Fruit fly (Drosophila melanogaster): ENCODE results near the gene CG10903.

CG10903 gene

DNA sequence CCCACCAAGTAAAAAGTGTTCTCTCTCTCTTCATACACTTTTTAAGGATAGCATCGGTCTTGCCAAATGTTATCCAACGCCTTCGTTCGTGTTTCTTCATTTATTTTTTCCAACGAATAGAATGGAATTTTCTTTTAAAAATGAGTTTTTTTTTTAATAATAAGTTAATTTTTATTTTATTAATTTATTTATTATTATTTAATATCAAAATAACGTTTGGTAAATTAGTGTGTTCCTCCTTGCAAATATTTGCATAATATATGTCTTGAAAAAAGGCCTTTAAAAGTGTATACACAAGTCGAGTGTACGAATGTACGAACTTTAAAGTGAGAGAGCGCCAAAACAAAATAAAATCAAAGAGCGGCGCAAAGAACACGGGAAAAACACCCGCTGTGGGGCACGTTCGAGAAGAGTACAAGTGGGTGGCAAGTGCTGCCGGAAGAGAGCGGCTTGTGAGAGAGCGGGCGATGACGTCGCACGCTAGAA, 3.0 kb upstream of the CG10903 start (continued):
- TF ChIP-seq CG9932 (GFP tag; IDR thresholded peaks at IDR 0.05) (peak; percentile 73), shn (GFP tag; optimal IDR thresholded peaks at IDR 0.05) (peak; percentile 1), CG9609 (GFP tag; optimal IDR thresholded peaks at IDR 0.05) (peak; percentile 44), ap (GFP tag; IDR thresholded peaks at IDR 0.05) (peak; percentile 56), CG11247 (GFP tag; IDR thresholded peaks at IDR 0.05) (peak; percentile 48; the same call in 1 of the 2 replicates), dpn (GFP tag; optimal IDR thresholded peaks at IDR 0.05) (peak in 1 of 2 experiments; percentile 89), gcm (GFP tag; optimal IDR thresholded peaks at IDR 0.05) (peak; percentile 93), chif (GFP tag; optimal IDR thresholded peaks at IDR 0.05) (peak in 1 of 2 experiments; percentile 35), Awh (GFP tag; IDR thresholded peaks at IDR 0.05) (peak; percentile 61), Xbp1 (GFP tag; optimal IDR thresholded peaks at IDR 0.05) (peak; percentile 86), stwl (tag; optimal IDR thresholded peaks at IDR 0.05) (no peak), Ssrp (tag; optimal IDR thresholded peaks at IDR 0.05) (peak; percentile 93), CG18599 (GFP tag; optimal IDR thresholded peaks at IDR 0.05) (peak; percentile 91), CG14014 (GFP tag; IDR thresholded peaks at IDR 0.05) (peak; percentile 79), cato (GFP tag; optimal IDR thresholded peaks at IDR 0.05; ENCODE audit: borderline replicate concordance) (peak; percentile 77), tin (GFP tag; optimal IDR thresholded peaks at IDR 0.05) (peak; percentile 60), CG5953 (GFP tag; IDR thresholded peaks at IDR 0.05) (peak; percentile 67), D19B (GFP tag; optimal IDR thresholded peaks at IDR 0.05) (peak; percentile 19), Hand (GFP tag; optimal IDR thresholded peaks at IDR 0.05) (peak; percentile 91), Med (GFP tag) (peak; percentile 77), CG14667 (GFP tag; IDR thresholded peaks at IDR 0.05) (peak; percentile 61), psq (GFP tag; optimal IDR thresholded peaks at IDR 0.05) (peak; percentile 48), CG18764 (GFP tag; optimal IDR thresholded peaks at IDR 0.05) (no peak), Usf (GFP tag; optimal IDR thresholded peaks at IDR 0.05) (peak; percentile 70), CG8944 (GFP tag; optimal IDR thresholded peaks at IDR 0.05) (no peak), CG8478 (optimal IDR thresholded peaks at IDR 0.05) (no peak), CG13123 (GFP tag; optimal IDR thresholded peaks at IDR 0.05) (peak; percentile 53), Opbp (GFP tag; IDR thresholded peaks at IDR 0.05; ENCODE audit: partially characterized antibody) (no peak), ro (GFP tag; IDR thresholded peaks at IDR 0.05) (0 out of 2 replicates have a peak, but pooled peaks have one; percentile 26), CG1024 (GFP tag; IDR thresholded peaks at IDR 0.05) (no peak), Atf6 (GFP tag; IDR thresholded peaks at IDR 0.05) (no peak; the same call in 1 of the 2 replicates), Dfd (GFP tag; optimal IDR thresholded peaks at IDR 0.05) (no peak), HLHmδ (GFP tag; optimal IDR thresholded peaks at IDR 0.05) (no peak), CG11723 (GFP tag; optimal IDR thresholded peaks at IDR 0.05) (peak; percentile 77), gfzf (GFP tag; optimal IDR thresholded peaks at IDR 0.05) (no peak), CG6813 (GFP tag; optimal IDR thresholded peaks at IDR 0.05) (peak; percentile 74), C15 (GFP tag; IDR thresholded peaks at IDR 0.05) (no peak), tio (GFP tag; optimal IDR thresholded peaks at IDR 0.05) (peak; percentile 81), NC2β (GFP tag; optimal IDR thresholded peaks at IDR 0.05) (no peak), NFAT (GFP tag; IDR thresholded peaks at IDR 0.05) (peak; percentile 70), CkIIα-i1 (GFP tag; IDR thresholded peaks at IDR 0.05) (no peak), CG1603 (tag; optimal IDR thresholded peaks at IDR 0.05) (no peak), CG32772 (GFP tag; IDR thresholded peaks at IDR 0.05) (peak; percentile 56; the same call in 1 of the 2 replicates), CG17359 (tag; optimal IDR thresholded peaks at IDR 0.05) (peak; percentile 80), Hmr (GFP tag; optimal IDR thresholded peaks at IDR 0.05) (peak; percentile 95), HLH3B (GFP tag; IDR thresholded peaks at IDR 0.05) (peak; percentile 70), CG4617 (GFP tag; optimal IDR thresholded peaks at IDR 0.05; ENCODE audit: borderline replicate concordance) (peak; percentile 67), MBD-R2 (GFP tag; IDR thresholded peaks at IDR 0.05) (no peak), CG4854 (GFP tag; optimal IDR thresholded peaks at IDR 0.05) (no peak), nmo (GFP tag; optimal IDR thresholded peaks at IDR 0.05) (peak; percentile 92), Spps (tag; optimal IDR thresholded peaks at IDR 0.05) (peak; percentile 50)
